Fruit fly (Drosophila melanogaster): ENCODE results near the gene CG14443.

- TF ChIP-seq CG33017 (tag; optimal IDR thresholded peaks at IDR 0.05): no peak
- TF ChIP-seq pad (GFP tag; optimal IDR thresholded peaks at IDR 0.05): peak; percentile 87
- no peak for TF ChIP-seq tj (GFP tag; optimal IDR thresholded peaks at IDR 0.05)
- peak; percentile 98 for TF ChIP-seq CG14711 (tag; optimal IDR thresholded peaks at IDR 0.05)
- peak; percentile 83 for TF ChIP-seq bab1 (GFP tag; optimal IDR thresholded peaks at IDR 0.05)
- TF ChIP-seq CG1620 (GFP tag; optimal IDR thresholded peaks at IDR 0.05): peak; percentile 78
Observed at dm6 chrX:6599233-6599632, 34.5 kb upstream of the CG14443 start.

Data from whole organism, adult.